Worm (Caenorhabditis elegans) whole organism, L4 larva: ENCODE data around the gene F38A5.22.
A peak's percentile ranks its signal among the peaks of the same experiment; 100 is the strongest.

ENCODE experiments used
- F10B5.3 ChIP-seq: sonication (generic microtip); optimal IDR thresholded peaks from 2 replicates; lab custom pipeline; 2016; ENCODE audit warnings: mild to moderate bottlenecking, missing genetic modification characterization, missing compliant biosample characterization
- F26F4.8 ChIP-seq: fragments of 200-800 bp; sonication (Bioruptor generic); conservative IDR thresholded peaks from 2 replicates; pipeline ENCODE4 v1.3.6; 2022; ENCODE audit warnings: missing genetic modification characterization, missing compliant biosample characterization
- F49E8.2 ChIP-seq: sonication (generic microtip); optimal IDR thresholded peaks from 2 replicates; lab custom pipeline; 2016; ENCODE audit warnings: missing compliant biosample characterization, mild to moderate bottlenecking, missing genetic modification characterization, borderline replicate concordance
- R02D3.7 ChIP-seq: fragments of 150-350 bp; sonication (generic microtip); optimal IDR thresholded peaks from 3 replicates; lab custom pipeline; 2014; ENCODE audit warnings: missing biosample characterization, missing genetic modification characterization
- T20F7.1 ChIP-seq: fragments of 200-800 bp; sonication (Bioruptor generic); optimal IDR thresholded peaks from 2 replicates; lab custom pipeline; 2018; ENCODE audit warnings: mild to moderate bottlenecking, missing genetic modification characterization, missing compliant biosample characterization
- Y105C5A.15 ChIP-seq: fragments of 200-800 bp; sonication (Bioruptor generic); IDR thresholded peaks from 2 replicates; pipeline ENCODE4 v1.3.6; 2022; ENCODE audit warnings: missing genetic modification characterization, missing compliant biosample characterization
- Y48G9A.11 ChIP-seq: fragments of 200-800 bp; sonication (Bioruptor generic); IDR thresholded peaks from 2 replicates; pipeline ENCODE4 v1.3.6; 2022; ENCODE audit warnings: missing genetic modification reagents, missing genetic modification characterization, missing compliant biosample characterization
- ZK337.2 ChIP-seq: fragments of 200-800 bp; sonication (Bioruptor generic); IDR thresholded peaks from 2 replicates; pipeline ENCODE4 v1.3.6; 2022; ENCODE audit warnings: missing genetic modification reagents, missing genetic modification characterization, missing compliant biosample characterization
- ama-1 ChIP-seq: fragments of 150-350 bp; optimal IDR thresholded peaks from 2 replicates; lab custom pipeline; 2014; ENCODE audit warnings: inconsistent platforms, mixed read lengths
- arid-1 ChIP-seq: fragments of 200-800 bp; sonication (Bioruptor generic); conservative IDR thresholded peaks from 2 replicates; pipeline ENCODE4 v1.3.6; 2022; ENCODE audit warnings: missing genetic modification reagents, missing genetic modification characterization, missing compliant biosample characterization
- attf-4 ChIP-seq: sonication (generic microtip); optimal IDR thresholded peaks from 3 replicates; lab custom pipeline; 2017; ENCODE audit warnings: missing biosample characterization, missing genetic modification characterization
- ceh-20 ChIP-seq: fragments of 200-800 bp; sonication (Bioruptor generic); IDR thresholded peaks from 2 replicates; pipeline ENCODE4 v1.3.6; 2022; ENCODE audit warnings: missing genetic modification reagents, missing genetic modification characterization, missing compliant biosample characterization
- ceh-28 ChIP-seq: fragments of 150-350 bp; optimal IDR thresholded peaks from 2 replicates; lab custom pipeline; 2014; ENCODE audit warnings: missing biosample characterization, missing genetic modification reagents, missing genetic modification characterization
- ceh-44 ChIP-seq: fragments of 200-800 bp; sonication (Bioruptor generic); IDR thresholded peaks from 2 replicates; pipeline ENCODE4 v1.3.6; 2022; ENCODE audit warnings: missing genetic modification reagents, missing genetic modification characterization, missing compliant biosample characterization
- ceh-82 ChIP-seq: sonication (generic microtip); optimal IDR thresholded peaks from 2 replicates; lab custom pipeline; 2017; ENCODE audit warnings: missing biosample characterization, missing genetic modification characterization
- cey-2 ChIP-seq: sonication (generic microtip); optimal IDR thresholded peaks from 3 replicates; lab custom pipeline; 2017; ENCODE audit warnings: missing genetic modification characterization, mild to moderate bottlenecking, missing compliant biosample characterization, antibody characterized with exemption, borderline replicate concordance; ENCODE audit not compliant: insufficient read depth
- ctbp-1 ChIP-seq: fragments of 200-800 bp; sonication (Bioruptor generic); IDR thresholded peaks from 2 replicates; pipeline ENCODE4 v1.3.6; 2022; ENCODE audit warnings: missing genetic modification reagents, missing genetic modification characterization, missing compliant biosample characterization
- daf-19 ChIP-seq: fragments of 200-800 bp; sonication (Bioruptor generic); conservative IDR thresholded peaks from 2 replicates; pipeline ENCODE4 v1.3.6; 2022; ENCODE audit warnings: missing genetic modification characterization, missing compliant biosample characterization
- dmd-6 ChIP-seq: fragments of 200-800 bp; sonication (Bioruptor generic); IDR thresholded peaks from 2 replicates; pipeline ENCODE4 v1.3.6; 2022; ENCODE audit warnings: missing genetic modification reagents, missing genetic modification characterization, missing compliant biosample characterization
- dmd-8 ChIP-seq: fragments of 200-800 bp; sonication (Bioruptor generic); IDR thresholded peaks from 2 replicates; pipeline ENCODE4 v1.3.6; 2022; ENCODE audit warnings: missing genetic modification characterization, missing compliant biosample characterization
- dmd-9 ChIP-seq: fragments of 200-800 bp; sonication (Bioruptor generic); IDR thresholded peaks from 2 replicates; pipeline ENCODE4 v1.3.6; 2022; ENCODE audit warnings: missing genetic modification reagents, missing genetic modification characterization, missing compliant biosample characterization
- egl-27 ChIP-seq: sonication (generic microtip); optimal IDR thresholded peaks from 3 replicates; lab custom pipeline; 2017; ENCODE audit warnings: missing biosample characterization, missing genetic modification reagents, missing genetic modification characterization
- egl-43 ChIP-seq: fragments of 200-800 bp; sonication (Bioruptor generic); IDR thresholded peaks from 2 replicates; pipeline ENCODE4 v1.3.6; 2022; ENCODE audit warnings: missing genetic modification reagents, missing genetic modification characterization, missing compliant biosample characterization
- fkh-10 ChIP-seq: fragments of 150-350 bp; optimal IDR thresholded peaks from 2 replicates; lab custom pipeline; 2014; ENCODE audit warnings: missing biosample characterization, missing genetic modification reagents, missing genetic modification characterization
- fos-1 ChIP-seq: fragments of 150-350 bp; optimal IDR thresholded peaks from 2 replicates; lab custom pipeline; 2014; ENCODE audit warnings: missing biosample characterization, missing genetic modification characterization
- hif-1 ChIP-seq, 2 experiments: sonication (generic microtip); optimal IDR thresholded peaks; 2 replicates each; lab custom pipeline; 2016 to 2017; ENCODE audit warnings: missing compliant biosample characterization in 2 of 2, missing genetic modification characterization in 2 of 2, missing genetic modification reagents in 2 of 2, missing genotype in 2 of 2, mild to moderate bottlenecking in 1 of 2
- hmg-1.1 ChIP-seq: fragments of 200-800 bp; sonication (Bioruptor generic); IDR thresholded peaks from 2 replicates; pipeline ENCODE4 v1.3.6; 2022; ENCODE audit warnings: missing genetic modification reagents, missing genetic modification characterization, missing compliant biosample characterization
- lin-1 ChIP-seq: fragments of 200-800 bp; sonication (Bioruptor generic); IDR thresholded peaks from 2 replicates; pipeline ENCODE4 v1.3.6; 2022; ENCODE audit warnings: missing genetic modification reagents, missing genetic modification characterization, missing compliant biosample characterization
- lin-15B ChIP-seq: fragments of 150-350 bp; sonication (generic microtip); optimal IDR thresholded peaks from 3 replicates; lab custom pipeline; 2014; ENCODE audit warnings: missing biosample characterization, missing genetic modification characterization
- madf-5 ChIP-seq, 2 experiments: fragments of 200-800 bp; sonication (Bioruptor generic); IDR thresholded peaks; 2 replicates each; pipeline ENCODE4 v1.3.6; 2022; ENCODE audit warnings: missing compliant biosample characterization in 2 of 2, missing genetic modification characterization in 2 of 2
- mep-1 ChIP-seq: fragments of 150-350 bp; sonication (generic microtip); optimal IDR thresholded peaks from 3 replicates; lab custom pipeline; 2014; ENCODE audit warnings: missing biosample characterization, missing genetic modification characterization
- mxl-2 ChIP-seq: fragments of 200-800 bp; sonication (Bioruptor generic); conservative IDR thresholded peaks from 2 replicates; pipeline ENCODE4 v1.3.6; 2022; ENCODE audit warnings: missing genetic modification reagents, missing genetic modification characterization, missing compliant biosample characterization
- nhr-10 ChIP-seq: fragments of 150-350 bp; optimal IDR thresholded peaks from 2 replicates; lab custom pipeline; 2014; ENCODE audit warnings: missing biosample characterization, missing genetic modification characterization
- nhr-11 ChIP-seq: fragments of 150-350 bp; optimal IDR thresholded peaks from 2 replicates; lab custom pipeline; 2014; ENCODE audit warnings: missing biosample characterization, missing genetic modification characterization
- nhr-111 ChIP-seq: fragments of 200-800 bp; sonication (Bioruptor generic); optimal IDR thresholded peaks from 2 replicates; lab custom pipeline; 2018; ENCODE audit warnings: mild to moderate bottlenecking, missing genetic modification characterization, missing compliant biosample characterization
- nhr-28 ChIP-seq: fragments of 150-350 bp; optimal IDR thresholded peaks from 2 replicates; lab custom pipeline; 2014; ENCODE audit warnings: missing biosample characterization, missing genetic modification characterization
- nhr-41 ChIP-seq: fragments of 200-800 bp; sonication (Bioruptor generic); IDR thresholded peaks from 2 replicates; pipeline ENCODE4 v1.3.6; 2022; ENCODE audit warnings: missing genetic modification reagents, missing genetic modification characterization, missing compliant biosample characterization
- pqm-1 ChIP-seq: sonication (generic microtip); optimal IDR thresholded peaks from 2 replicates; lab custom pipeline; 2017; ENCODE audit warnings: missing biosample characterization, missing genetic modification characterization
- sdz-12 ChIP-seq: fragments of 200-800 bp; sonication (Bioruptor generic); optimal IDR thresholded peaks from 2 replicates; lab custom pipeline; 2018; ENCODE audit warnings: mild to moderate bottlenecking, missing genetic modification characterization, missing compliant biosample characterization
- skn-1 ChIP-seq: fragments of 150-350 bp; optimal IDR thresholded peaks from 2 replicates; lab custom pipeline; 2014; ENCODE audit warnings: missing biosample characterization, missing genetic modification characterization
- snpc-1.2 ChIP-seq: fragments of 200-800 bp; sonication (Bioruptor generic); IDR thresholded peaks from 2 replicates; pipeline ENCODE4 v1.3.6; 2022; ENCODE audit warnings: missing genetic modification reagents, missing genetic modification characterization, missing compliant biosample characterization
- snpc-4 ChIP-seq: fragments of 150-350 bp; optimal IDR thresholded peaks from 2 replicates; lab custom pipeline; 2014; ENCODE audit warnings: missing biosample characterization, missing genetic modification characterization
- tra-1 ChIP-seq: fragments of 200-800 bp; sonication (Bioruptor generic); IDR thresholded peaks from 2 replicates; pipeline ENCODE4 v1.3.6; 2022; ENCODE audit warnings: missing genetic modification reagents, missing genetic modification characterization, missing compliant biosample characterization
- unc-39 ChIP-seq: sonication (generic microtip); optimal IDR thresholded peaks from 2 replicates; lab custom pipeline; 2017; ENCODE audit warnings: missing biosample characterization, missing genetic modification characterization
- zag-1 ChIP-seq: fragments of 150-350 bp; optimal IDR thresholded peaks from 2 replicates; lab custom pipeline; 2014; ENCODE audit warnings: missing biosample characterization, missing genetic modification characterization
- zfp-2 ChIP-seq: sonication (generic microtip); optimal IDR thresholded peaks from 2 replicates; lab custom pipeline; 2016; ENCODE audit warnings: mild to moderate bottlenecking, missing genetic modification characterization, missing compliant biosample characterization
- zfp-3 ChIP-seq: fragments of 200-800 bp; sonication (Bioruptor generic); conservative IDR thresholded peaks from 2 replicates; pipeline ENCODE4 v1.3.6; 2022; ENCODE audit warnings: missing genetic modification reagents, missing genetic modification characterization, missing compliant biosample characterization
- zip-2 ChIP-seq: fragments of 150-350 bp; optimal IDR thresholded peaks from 2 replicates; lab custom pipeline; 2014; ENCODE audit warnings: missing biosample characterization, missing genetic modification characterization
- ztf-11 ChIP-seq: fragments of 150-350 bp; optimal IDR thresholded peaks from 2 replicates; lab custom pipeline; 2014; ENCODE audit warnings: missing biosample characterization, missing genetic modification characterization

Gene F38A5.22

DNA sequence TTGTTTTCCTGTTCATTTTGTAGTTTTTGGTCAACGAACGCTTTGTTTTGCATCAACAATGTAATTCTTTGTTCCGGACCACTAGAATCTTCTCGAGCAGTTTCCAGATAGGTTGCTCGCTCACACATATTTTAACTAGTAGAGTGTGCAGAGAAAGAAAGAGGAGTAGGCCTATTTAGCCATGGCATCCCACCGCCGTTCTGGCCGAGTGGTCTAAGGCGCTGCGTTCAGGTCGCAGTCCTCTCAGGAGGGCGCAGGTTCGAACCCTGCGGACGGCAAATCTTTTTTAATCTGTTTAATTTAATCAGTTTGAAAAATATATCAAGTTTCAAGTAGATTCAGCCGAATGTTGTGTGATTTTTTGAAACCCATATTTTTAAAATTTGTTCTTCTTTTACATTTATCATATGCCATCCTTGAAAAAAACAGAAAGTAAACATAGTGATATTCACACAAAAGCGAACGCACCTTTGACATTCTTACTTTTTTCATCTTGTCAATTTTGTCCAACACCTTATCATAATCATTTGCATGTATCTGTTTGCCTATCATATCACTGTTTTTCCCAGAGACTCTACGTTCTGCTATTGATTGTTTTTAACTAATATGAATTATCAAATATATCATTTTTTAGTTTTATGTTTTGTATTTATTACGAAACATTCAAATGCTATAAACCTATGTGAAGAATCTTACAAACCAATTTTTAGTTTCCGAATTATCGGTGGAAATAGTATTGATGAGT lies 38.9 kb downstream of the F38A5.22 start, which contains the start of gene try-3:
Gene try-3 (plus strand): TSS at position 532 of the 745 bp plus-strand sequence.
- TF ChIP-seq ceh-28 (tag; lab: Kevin White, UChicago) = no peak
- TF ChIP-seq sdz-12 (GFP tag; lab: Kevin White, UChicago) = peak; percentile 57
- peak; percentile 91; the same call in 1 of the 2 replicates for TF ChIP-seq ceh-44 (GFP tag; lab: Robert Waterston, UW)
- TF ChIP-seq pqm-1 (tag; lab: Kevin White, UChicago) = no peak
- no peak for TF ChIP-seq R02D3.7
- peak; percentile 91 for TF ChIP-seq ctbp-1 (GFP tag; lab: Robert Waterston, UW)
- TF ChIP-seq lin-15B (tag; lab: Kevin White, UChicago) = no peak
- peak; percentile 66 for TF ChIP-seq dmd-6
- peak; percentile 30; the same call in 1 of the 2 replicates for TF ChIP-seq nhr-41 (GFP tag; lab: Robert Waterston, UW)
- TF ChIP-seq zag-1 (tag; lab: Kevin White, UChicago) = no peak
- TF ChIP-seq tra-1 (GFP tag; lab: Robert Waterston, UW) = peak; percentile 82
- TF ChIP-seq attf-4 (tag; lab: Kevin White, UChicago) = no peak
- TF ChIP-seq ztf-11 = no peak
- no peak for TF ChIP-seq T20F7.1
- no peak for TF ChIP-seq nhr-11
- peak; percentile 60; the same call in 1 of the 2 replicates for TF ChIP-seq ceh-20 (GFP tag; lab: Robert Waterston, UW)
- TF ChIP-seq Y105C5A.15 (GFP tag; lab: Robert Waterston, UW) = peak; percentile 87
- peak in 1 of 2 experiments; percentile 82; a peak in 1 of 4 replicates for TF ChIP-seq madf-5 (GFP tag; IDR thresholded peaks at IDR 0.05; lab: Robert Waterston, UW)
- no peak for TF ChIP-seq ama-1 (lab: Kevin White, UChicago)
- no peak for TF ChIP-seq zfp-3
- TF ChIP-seq nhr-111 (GFP tag; lab: Kevin White, UChicago) = no peak
- TF ChIP-seq dmd-8 (GFP tag; lab: Robert Waterston, UW) = peak; percentile 73; the same call in 1 of the 2 replicates
- TF ChIP-seq dmd-9 (GFP tag; lab: Robert Waterston, UW) = peak; percentile 64; the same call in 1 of the 2 replicates
- TF ChIP-seq egl-27 (tag; lab: Kevin White, UChicago) = no peak
- TF ChIP-seq hif-1 (tag; optimal IDR thresholded peaks at IDR 0.05; lab: Kevin White, UChicago) = peak in 1 of 2 experiments; percentile 57
- peak; percentile 57 for TF ChIP-seq F49E8.2 (tag; lab: Kevin White, UChicago)
- peak; percentile 98 for TF ChIP-seq snpc-1.2 (GFP tag; lab: Robert Waterston, UW)
- TF ChIP-seq ZK337.2 (GFP tag; lab: Robert Waterston, UW) = 0 out of 2 replicates have a peak, but pooled peaks have one; percentile 14
- no peak for TF ChIP-seq unc-39
- peak; percentile 40 for TF ChIP-seq zip-2
- no peak for TF ChIP-seq snpc-4
- peak; percentile 76 for TF ChIP-seq Y48G9A.11 (GFP tag; lab: Robert Waterston, UW)
- no peak for TF ChIP-seq cey-2 (tag; lab: Kevin White, UChicago)
- peak; percentile 80 for TF ChIP-seq arid-1 (GFP tag; lab: Robert Waterston, UW)
- no peak for TF ChIP-seq fos-1 (tag; lab: Kevin White, UChicago)
- no peak for TF ChIP-seq ceh-82 (tag; lab: Kevin White, UChicago)
- TF ChIP-seq hmg-1.1 (GFP tag; lab: Robert Waterston, UW) = peak; percentile 88
- TF ChIP-seq mxl-2 (GFP tag; lab: Robert Waterston, UW) = 0 out of 2 replicates have a peak, but pooled peaks have one; percentile 16
- TF ChIP-seq skn-1 = no peak
- TF ChIP-seq nhr-10 (tag; lab: Kevin White, UChicago) = peak; percentile 27
- peak; percentile 10 for TF ChIP-seq zfp-2
- TF ChIP-seq F10B5.3 (tag; lab: Kevin White, UChicago) = peak; percentile 17
- peak; percentile 33; the same call in 1 of the 2 replicates for TF ChIP-seq lin-1 (GFP tag; lab: Robert Waterston, UW)
- TF ChIP-seq daf-19 (GFP tag; lab: Robert Waterston, UW) = no peak
- TF ChIP-seq mep-1 = peak; percentile 82
- peak; percentile 76 for TF ChIP-seq F26F4.8
- no peak for TF ChIP-seq egl-43
- peak; percentile 68 for TF ChIP-seq fkh-10 (GFP tag; lab: Kevin White, UChicago)
- TF ChIP-seq nhr-28 (tag; lab: Kevin White, UChicago) = peak; percentile 52
